Worm (Caenorhabditis elegans): Measurements from ENCODE around the gene M195.2.

M195.2 gene

DNA sequence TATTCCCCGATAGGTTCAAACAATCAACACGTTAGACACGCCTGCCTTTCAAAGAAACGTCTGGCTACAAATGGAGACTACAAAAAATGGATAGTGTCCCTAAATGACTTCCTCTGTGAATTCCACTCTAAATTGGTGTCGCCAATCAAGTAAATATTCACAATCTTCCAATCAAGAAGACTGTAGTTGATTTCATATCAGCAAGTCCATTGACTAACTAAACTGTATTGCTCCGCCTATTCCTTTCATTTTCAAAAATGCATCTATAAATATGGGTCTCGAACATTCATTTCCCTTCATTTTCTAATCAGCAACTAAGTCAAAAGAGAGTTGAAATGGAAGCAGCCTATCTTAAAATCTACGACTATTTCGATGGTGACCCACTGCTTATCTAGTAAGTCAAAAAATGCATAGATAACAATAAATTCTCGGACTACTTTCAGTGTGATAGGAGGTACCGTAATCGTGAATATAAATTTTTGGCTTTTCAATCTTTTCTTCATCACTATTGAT is 27.5 kb downstream of the M195.2 start, which contains the start of gene drd-1:
Gene drd-1 (plus strand): TSS at position 51 of the 513 bp plus-strand sequence.
- no peak for TF ChIP-seq dao-5 (tag; optimal IDR thresholded peaks at IDR 0.05)
- no peak for TF ChIP-seq him-1 (tag; optimal IDR thresholded peaks at IDR 0.05)
- no peak for TF ChIP-seq W03F9.2 (tag; optimal IDR thresholded peaks at IDR 0.05)

DNA sequence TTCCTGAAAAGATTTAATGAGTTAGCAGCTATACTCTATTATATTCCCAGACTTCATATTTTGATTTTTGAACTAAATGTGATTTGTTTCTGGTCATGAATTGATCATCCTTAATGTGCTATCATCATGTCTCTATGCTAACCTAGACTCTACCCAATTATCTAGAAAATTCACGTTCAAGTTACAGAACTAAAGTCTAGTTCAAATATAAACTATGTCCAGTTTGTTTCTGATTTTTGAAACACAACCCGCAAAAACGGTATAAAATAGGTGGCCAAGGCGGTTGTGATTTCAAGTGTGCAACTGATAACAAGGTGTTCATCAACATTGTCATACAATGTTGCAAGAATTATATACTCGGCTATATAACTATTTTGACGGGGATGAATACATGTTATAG is 30.2 kb downstream of the M195.2 start, which contains the start of gene F49E12.10:
Gene F49E12.10 (plus strand): TSS at position 301 of the 400 bp plus-strand sequence.
- TF ChIP-seq W03F9.2 (tag; optimal IDR thresholded peaks at IDR 0.05) (no peak), dao-5 (tag; optimal IDR thresholded peaks at IDR 0.05) (no peak), him-1 (tag; optimal IDR thresholded peaks at IDR 0.05) (no peak)

DNA sequence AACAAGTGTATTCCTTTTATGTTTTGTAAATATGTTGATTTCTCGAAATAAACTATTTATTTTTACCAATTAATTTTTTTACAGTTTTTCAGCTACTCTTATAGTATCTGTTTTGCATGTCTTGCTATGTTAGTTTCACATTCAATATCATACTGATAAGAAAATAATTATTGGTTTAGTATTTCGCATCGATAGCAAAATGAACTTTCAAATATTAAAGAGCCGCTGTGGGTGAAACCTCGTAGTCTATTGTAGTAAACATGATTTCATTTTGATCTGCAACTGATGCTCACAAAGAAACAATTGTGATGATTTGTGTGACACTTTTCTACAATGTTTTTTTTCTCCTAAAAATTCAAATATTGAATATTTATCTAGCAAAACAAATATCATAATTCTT is 31.7 kb downstream of the M195.2 start:
- TF ChIP-seq W03F9.2 (tag; optimal IDR thresholded peaks at IDR 0.05) (no peak), him-1 (tag; optimal IDR thresholded peaks at IDR 0.05) (no peak), dao-5 (tag; optimal IDR thresholded peaks at IDR 0.05) (no peak)

DNA sequence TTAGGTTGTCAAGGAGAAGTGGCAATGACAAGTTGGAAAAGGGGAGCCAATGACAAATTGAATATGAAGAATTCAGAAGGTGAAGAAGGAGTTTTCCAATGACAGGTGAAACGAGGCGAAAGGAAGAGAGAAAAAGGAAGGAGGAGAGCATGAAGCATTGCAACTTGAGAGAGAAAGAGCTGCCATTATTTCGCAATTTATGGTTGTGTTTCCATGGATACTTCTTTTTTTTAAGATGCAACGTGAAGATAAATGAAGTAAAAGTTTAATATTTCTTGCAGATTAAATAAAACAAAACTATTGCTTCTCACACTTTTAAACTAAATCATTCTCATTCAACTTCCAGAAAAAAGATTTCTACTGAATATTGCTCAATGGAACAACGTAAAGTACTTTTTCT is 33.7 kb downstream of the M195.2 start, which contains the start of gene F49E12.8:
Gene F49E12.8 (minus strand): TSS at position 101 of the 400 bp plus-strand sequence.
- TF ChIP-seq dao-5 (tag; optimal IDR thresholded peaks at IDR 0.05) (no peak), W03F9.2 (tag; optimal IDR thresholded peaks at IDR 0.05) (no peak), him-1 (tag; optimal IDR thresholded peaks at IDR 0.05) (no peak)

DNA sequence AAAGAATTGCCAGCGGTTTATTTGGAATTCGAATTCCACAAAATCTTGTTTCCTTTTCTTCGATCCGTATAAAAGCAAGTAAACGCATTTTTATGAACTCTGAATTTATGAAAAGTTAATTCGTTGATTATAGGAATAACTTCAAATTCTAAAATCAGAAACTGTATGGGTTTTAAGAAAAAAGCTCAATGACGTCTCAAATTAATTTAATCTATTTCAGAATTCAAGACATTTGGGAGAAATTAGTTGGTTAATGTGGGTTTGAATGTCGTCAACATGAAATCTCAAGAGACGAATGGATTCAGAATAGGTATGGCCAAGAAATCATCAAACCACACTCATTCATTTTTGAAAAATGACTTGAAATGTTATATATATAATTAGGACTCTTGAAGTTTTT is 35.5 kb downstream of the M195.2 start, which contains the start of gene F49E12.7:
Gene F49E12.7 (minus strand): TSS at position 101 of the 400 bp plus-strand sequence.
- TF ChIP-seq him-1 (tag; optimal IDR thresholded peaks at IDR 0.05) (no peak), dao-5 (tag; optimal IDR thresholded peaks at IDR 0.05) (no peak), W03F9.2 (tag; optimal IDR thresholded peaks at IDR 0.05) (no peak)

- TF ChIP-seq him-1 (tag; optimal IDR thresholded peaks at IDR 0.05) (no peak), dao-5 (tag; optimal IDR thresholded peaks at IDR 0.05) (no peak), W03F9.2 (tag; optimal IDR thresholded peaks at IDR 0.05) (no peak)
Observed at ce11 chrII:8399064-8399463, 38.5 kb downstream of the M195.2 start, which contains the start of gene dod-23. dod-23 (minus strand) TSS chrII:8399164.

DNA sequence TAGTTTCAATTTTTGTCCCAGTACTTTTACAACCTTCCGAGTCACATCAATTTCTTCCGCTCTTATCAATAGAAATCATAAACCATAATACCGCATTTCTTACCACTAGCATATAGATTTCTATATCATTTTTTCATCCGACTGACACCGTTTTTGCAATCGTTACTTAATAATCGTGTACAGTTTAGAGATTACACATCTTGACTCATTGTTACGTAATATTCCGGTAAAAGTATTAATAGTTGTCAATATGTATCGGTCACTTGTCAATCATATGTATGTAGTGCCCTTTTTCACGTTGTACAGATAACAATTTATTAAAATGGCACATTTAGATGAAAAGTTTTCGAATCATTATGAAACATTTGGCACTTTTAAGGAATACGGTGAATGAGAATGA is 39.4 kb downstream of the M195.2 start:
- TF ChIP-seq W03F9.2 (tag; optimal IDR thresholded peaks at IDR 0.05) (no peak), dao-5 (tag; optimal IDR thresholded peaks at IDR 0.05) (no peak), him-1 (tag; optimal IDR thresholded peaks at IDR 0.05) (no peak)

ce11 chrII:8404748-8405147 is 44.2 kb downstream of the M195.2 start, which contains the start of gene skpo-1:
skpo-1 (minus strand) TSS chrII:8404848.
- TF ChIP-seq him-1 (tag; optimal IDR thresholded peaks at IDR 0.05) = no peak
- no peak for TF ChIP-seq W03F9.2 (tag; optimal IDR thresholded peaks at IDR 0.05)
- TF ChIP-seq dao-5 (tag; optimal IDR thresholded peaks at IDR 0.05) = no peak

DNA sequence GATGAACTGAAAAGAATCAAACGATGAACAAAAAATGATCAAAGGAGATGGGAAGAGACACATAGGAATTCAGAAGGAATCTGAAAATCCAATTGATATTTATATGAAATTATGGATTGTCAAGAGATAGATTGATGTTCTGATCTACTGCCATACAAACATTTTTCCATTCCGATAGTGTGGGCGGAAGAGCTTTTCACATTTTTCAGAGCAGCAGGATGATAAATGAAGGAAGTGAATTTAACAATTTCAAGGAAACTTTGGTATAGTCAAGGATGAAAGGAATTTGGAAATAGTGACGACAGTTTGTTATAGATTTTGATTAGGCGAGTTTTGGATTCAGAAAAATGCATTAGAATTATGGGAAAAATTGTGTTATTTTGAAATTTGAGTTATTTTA is 44.8 kb downstream of the M195.2 start, which contains the start of gene ubc-24:
Gene ubc-24 (plus strand): TSS at position 301 of the 400 bp plus-strand sequence.
- TF ChIP-seq W03F9.2 (tag; optimal IDR thresholded peaks at IDR 0.05) (no peak), him-1 (tag; optimal IDR thresholded peaks at IDR 0.05) (no peak), dao-5 (tag; optimal IDR thresholded peaks at IDR 0.05) (no peak)

DNA sequence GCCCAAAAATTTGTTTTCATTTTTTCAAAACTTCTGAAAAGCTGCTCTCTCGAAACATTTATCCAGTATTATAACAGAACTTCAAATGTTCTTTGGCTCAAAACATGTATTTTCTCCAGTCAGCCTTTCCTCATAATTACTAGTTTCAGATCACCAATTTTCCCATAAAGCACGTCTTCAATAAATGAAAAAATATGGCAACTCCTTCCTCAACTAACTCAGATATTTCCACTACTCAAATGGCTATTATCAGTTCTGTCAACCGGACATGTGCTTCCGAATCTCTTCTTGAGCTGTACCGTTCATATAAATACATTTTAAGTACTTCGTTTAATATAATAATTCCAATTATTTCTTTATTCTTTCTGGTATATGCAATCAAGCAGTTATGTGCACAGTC is 46.9 kb downstream of the M195.2 start, which contains the start of gene sra-13:
Gene sra-13 (plus strand): TSS at position 195 of the 400 bp plus-strand sequence.
- TF ChIP-seq him-1 (tag; optimal IDR thresholded peaks at IDR 0.05) (no peak), W03F9.2 (tag; optimal IDR thresholded peaks at IDR 0.05) (no peak), dao-5 (tag; optimal IDR thresholded peaks at IDR 0.05) (no peak)

- TF ChIP-seq dao-5 (tag; optimal IDR thresholded peaks at IDR 0.05) (no peak), him-1 (tag; optimal IDR thresholded peaks at IDR 0.05) (no peak), W03F9.2 (tag; optimal IDR thresholded peaks at IDR 0.05) (no peak)
Observed at ce11 chrII:8409538-8409937, 49.0 kb downstream of the M195.2 start.

DNA sequence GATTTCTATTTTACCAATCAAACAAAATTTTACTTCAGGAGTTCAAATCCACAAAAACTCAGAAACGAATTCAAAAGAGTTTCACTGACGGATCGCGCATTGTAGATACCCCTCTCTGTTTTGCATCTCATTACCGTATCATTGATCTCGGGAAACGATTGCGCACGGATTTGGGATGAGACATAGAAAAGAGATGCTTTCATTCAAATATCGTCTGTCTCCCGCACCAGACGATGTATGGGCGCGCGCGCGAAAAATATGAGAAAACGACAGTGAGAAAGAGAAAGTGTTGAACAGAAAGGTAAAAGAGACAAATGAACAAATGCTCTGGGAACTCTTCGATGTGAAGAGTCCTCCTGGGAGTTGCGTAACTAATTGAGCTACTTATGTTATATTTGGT is 50.4 kb downstream of the M195.2 start:
- TF ChIP-seq him-1 (tag; optimal IDR thresholded peaks at IDR 0.05) = no peak
- no peak for TF ChIP-seq W03F9.2 (tag; optimal IDR thresholded peaks at IDR 0.05)
- no peak for TF ChIP-seq dao-5 (tag; optimal IDR thresholded peaks at IDR 0.05)

DNA sequence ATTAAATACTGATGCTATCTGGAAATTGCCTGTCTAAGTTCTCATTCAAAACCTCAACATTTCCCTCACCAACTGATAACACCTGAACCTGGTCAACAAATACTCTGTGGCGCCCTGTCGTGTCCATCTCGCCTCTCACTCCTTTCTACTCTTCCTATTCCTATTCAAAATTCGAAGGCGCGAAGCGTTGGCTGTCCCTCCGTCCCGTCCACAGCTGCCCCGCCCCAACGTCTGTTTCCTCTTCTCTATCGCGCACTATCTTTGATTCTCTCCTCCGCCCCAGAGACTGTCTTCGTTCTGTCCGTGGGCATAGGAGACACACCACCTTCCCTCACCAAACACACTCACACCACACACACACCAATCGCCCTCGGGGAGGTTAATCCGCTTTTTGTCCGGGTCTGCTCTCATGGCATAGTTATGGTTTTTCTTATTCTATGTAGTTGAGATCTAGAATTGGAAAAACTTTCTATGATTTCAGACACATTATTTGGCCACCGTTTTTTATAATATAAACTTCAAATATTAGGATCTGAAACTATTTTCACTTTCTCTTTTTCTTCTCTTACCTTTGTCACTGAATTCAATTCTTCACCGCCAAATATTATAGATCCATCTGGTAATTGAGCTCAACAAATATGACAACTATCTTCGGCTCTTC is 51.6 kb downstream of the M195.2 start, which contains the start of gene efl-3:
Gene efl-3 (plus strand): TSS at position 611 of the 661 bp plus-strand sequence.
- TF ChIP-seq W03F9.2 (tag; optimal IDR thresholded peaks at IDR 0.05) = no peak
- no peak for TF ChIP-seq him-1 (tag; optimal IDR thresholded peaks at IDR 0.05)
- no peak for TF ChIP-seq dao-5 (tag; optimal IDR thresholded peaks at IDR 0.05)
